Fruit fly (Drosophila melanogaster): ENCODE measurements around the gene CG46523.

DNA sequence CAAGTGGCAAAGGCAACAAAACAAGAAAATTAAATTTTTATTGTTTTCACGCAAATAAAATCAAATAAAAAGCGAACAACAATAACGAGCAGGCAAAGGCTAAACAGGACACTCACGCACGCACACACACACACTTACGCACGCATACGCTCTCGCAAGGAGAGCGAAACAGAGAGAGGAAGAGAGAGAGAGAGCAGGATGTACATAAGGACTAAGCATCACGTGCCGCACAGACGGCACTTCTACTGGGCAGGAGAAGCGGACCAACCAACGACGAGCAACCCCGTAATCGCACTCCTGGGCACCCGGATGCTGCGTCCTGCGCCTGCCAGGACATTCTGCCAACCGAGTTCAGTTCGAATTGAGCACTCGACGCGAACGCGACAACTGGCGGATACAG, 18.0 kb downstream of the CG46523 start, which contains the start of gene Dbx:
- no peak for TF ChIP-seq psq (optimal IDR thresholded peaks at IDR 0.05)
- no peak for TF ChIP-seq Sin3A (optimal IDR thresholded peaks at IDR 0.05)
